Worm (Caenorhabditis elegans) whole organism, late embryonic: ENCODE measurements around the gene F31F6.1.

ENCODE experiments used
- C38D4.7 ChIP-seq: fragments of 200-800 bp; sonication (Bioruptor generic); optimal IDR thresholded peaks from 2 replicates; lab custom pipeline; 2018; ENCODE audit warnings: mild to moderate bottlenecking, missing genetic modification characterization, moderate library complexity, missing compliant biosample characterization
- K09A11.1 ChIP-seq: sonication (generic microtip); optimal IDR thresholded peaks from 2 replicates; lab custom pipeline; 2017; ENCODE audit warnings: antibody characterized with exemption, mild to moderate bottlenecking, missing genetic modification characterization, missing compliant biosample characterization; ENCODE audit not compliant: insufficient read depth
- T23F11.4 ChIP-seq: fragments of 200-800 bp; sonication (Bioruptor generic); optimal IDR thresholded peaks from 2 replicates; lab custom pipeline; 2018; ENCODE audit warnings: mild to moderate bottlenecking, missing genetic modification characterization, missing compliant biosample characterization
- ceh-18 ChIP-seq: sonication (generic microtip); optimal IDR thresholded peaks from 2 replicates; lab custom pipeline; 2016; ENCODE audit warnings: missing genetic modification characterization, missing compliant biosample characterization
- ceh-19 ChIP-seq: fragments of 200-800 bp; sonication (Bioruptor generic); optimal IDR thresholded peaks from 2 replicates; lab custom pipeline; 2018; ENCODE audit warnings: mild to moderate bottlenecking, missing genetic modification characterization, missing compliant biosample characterization
- ceh-2 ChIP-seq: sonication (generic microtip); optimal IDR thresholded peaks from 2 replicates; lab custom pipeline; 2016; ENCODE audit warnings: missing genotype, missing genetic modification characterization, missing compliant biosample characterization
- ceh-22 ChIP-seq: sonication (generic microtip); optimal IDR thresholded peaks from 2 replicates; lab custom pipeline; 2017; ENCODE audit warnings: missing biosample characterization, missing genetic modification characterization
- ceh-34 ChIP-seq: sonication (generic microtip); optimal IDR thresholded peaks from 2 replicates; lab custom pipeline; 2016; ENCODE audit warnings: mild to moderate bottlenecking, missing genetic modification characterization, missing compliant biosample characterization
- ceh-6 ChIP-seq: fragments of 200-800 bp; sonication (Bioruptor generic); optimal IDR thresholded peaks from 2 replicates; lab custom pipeline; 2018; ENCODE audit warnings: mild to moderate bottlenecking, missing genetic modification characterization, missing compliant biosample characterization
- ceh-9 ChIP-seq: sonication (generic microtip); optimal IDR thresholded peaks from 2 replicates; lab custom pipeline; 2016; ENCODE audit warnings: mild to moderate bottlenecking, missing genetic modification characterization, inconsistent platforms, missing compliant biosample characterization
- fax-1 ChIP-seq: sonication (generic microtip); optimal IDR thresholded peaks from 2 replicates; lab custom pipeline; 2016; ENCODE audit warnings: missing genotype, missing genetic modification characterization, missing compliant biosample characterization
- fkh-10 ChIP-seq: fragments of 150-350 bp; optimal IDR thresholded peaks from 2 replicates; lab custom pipeline; 2014; ENCODE audit warnings: missing biosample characterization, missing genetic modification reagents, missing genetic modification characterization
- hlh-15 ChIP-seq: sonication (generic microtip); optimal IDR thresholded peaks from 2 replicates; lab custom pipeline; 2016; ENCODE audit warnings: missing genetic modification characterization, missing compliant biosample characterization
- hlh-30 ChIP-seq: sonication (generic microtip); optimal IDR thresholded peaks from 2 replicates; lab custom pipeline; 2017; ENCODE audit warnings: antibody characterized with exemption, missing genetic modification characterization, missing compliant biosample characterization; ENCODE audit not compliant: insufficient read depth
- hlh-8 ChIP-seq: sonication (generic microtip); optimal IDR thresholded peaks from 2 replicates; lab custom pipeline; 2016; ENCODE audit warnings: missing genotype, missing genetic modification characterization, missing compliant biosample characterization
- lim-6 ChIP-seq: sonication (generic microtip); optimal IDR thresholded peaks from 2 replicates; lab custom pipeline; 2016; ENCODE audit warnings: missing genetic modification characterization, missing compliant biosample characterization
- mec-3 ChIP-seq: sonication (generic microtip); optimal IDR thresholded peaks from 2 replicates; lab custom pipeline; 2016; ENCODE audit warnings: borderline replicate concordance, missing genetic modification characterization, missing compliant biosample characterization
- nfya-1 ChIP-seq: sonication (generic microtip); optimal IDR thresholded peaks from 2 replicates; lab custom pipeline; 2017; ENCODE audit warnings: missing genetic modification characterization, mild to moderate bottlenecking, missing compliant biosample characterization, antibody characterized with exemption, moderate library complexity
- odd-2 ChIP-seq: sonication (generic microtip); optimal IDR thresholded peaks from 2 replicates; lab custom pipeline; 2017; ENCODE audit warnings: antibody characterized with exemption, mild to moderate bottlenecking, missing genetic modification characterization, missing compliant biosample characterization
- pag-3 ChIP-seq: sonication (generic microtip); optimal IDR thresholded peaks from 2 replicates; lab custom pipeline; 2016; ENCODE audit warnings: missing compliant biosample characterization, missing genetic modification characterization, borderline replicate concordance
- pat-9 ChIP-seq: fragments of 200-800 bp; sonication (Bioruptor generic); optimal IDR thresholded peaks from 2 replicates; lab custom pipeline; 2018; ENCODE audit warnings: mild to moderate bottlenecking, missing genetic modification characterization, moderate library complexity, missing compliant biosample characterization
- pax-1 ChIP-seq: fragments of 150-350 bp; optimal IDR thresholded peaks from 2 replicates; lab custom pipeline; 2014; ENCODE audit warnings: missing biosample characterization, missing genetic modification characterization
- pha-2 ChIP-seq: sonication (generic microtip); optimal IDR thresholded peaks from 2 replicates; lab custom pipeline; 2017; ENCODE audit warnings: mild to moderate bottlenecking, missing genetic modification characterization, missing compliant biosample characterization
- pha-4 ChIP-seq: fragments of 150-350 bp; optimal IDR thresholded peaks from 2 replicates; lab custom pipeline; 2018; ENCODE audit warnings: missing biosample characterization, missing genetic modification reagents, missing genetic modification characterization
- pqm-1 ChIP-seq: sonication (generic microtip); optimal IDR thresholded peaks from 2 replicates; lab custom pipeline; 2016; ENCODE audit warnings: missing genetic modification characterization, missing compliant biosample characterization
- pros-1 ChIP-seq: fragments of 150-350 bp; optimal IDR thresholded peaks from 2 replicates; lab custom pipeline; 2014; ENCODE audit warnings: missing biosample characterization, missing genetic modification reagents, missing genetic modification characterization
- ref-2 ChIP-seq: sonication (generic microtip); optimal IDR thresholded peaks from 2 replicates; lab custom pipeline; 2016; ENCODE audit warnings: missing genetic modification characterization, missing compliant biosample characterization
- sox-4 ChIP-seq: sonication (generic microtip); optimal IDR thresholded peaks from 2 replicates; lab custom pipeline; 2017; ENCODE audit warnings: mild to moderate bottlenecking, missing genetic modification characterization, inconsistent platforms, missing compliant biosample characterization
- tbx-2 ChIP-seq: sonication (generic microtip); optimal IDR thresholded peaks from 2 replicates; lab custom pipeline; 2016; ENCODE audit warnings: missing genetic modification characterization, missing compliant biosample characterization
- ttx-3 ChIP-seq: sonication (generic microtip); optimal IDR thresholded peaks from 2 replicates; lab custom pipeline; 2016; ENCODE audit warnings: missing genetic modification reagents, missing genetic modification characterization, missing compliant biosample characterization
- unc-42 ChIP-seq: sonication (generic microtip); optimal IDR thresholded peaks from 2 replicates; lab custom pipeline; 2016; ENCODE audit warnings: missing genotype, missing genetic modification characterization, missing compliant biosample characterization
- unc-55 ChIP-seq: sonication (generic microtip); optimal IDR thresholded peaks from 2 replicates; lab custom pipeline; 2017; ENCODE audit warnings: missing biosample characterization, missing genetic modification reagents, missing genetic modification characterization
- unc-86 ChIP-seq: sonication (generic microtip); optimal IDR thresholded peaks from 2 replicates; lab custom pipeline; 2016; ENCODE audit warnings: missing genetic modification characterization, missing compliant biosample characterization
- zip-5 ChIP-seq: sonication (generic microtip); optimal IDR thresholded peaks from 2 replicates; lab custom pipeline; 2016; ENCODE audit warnings: missing genetic modification characterization, missing compliant biosample characterization

Gene F31F6.1

DNA sequence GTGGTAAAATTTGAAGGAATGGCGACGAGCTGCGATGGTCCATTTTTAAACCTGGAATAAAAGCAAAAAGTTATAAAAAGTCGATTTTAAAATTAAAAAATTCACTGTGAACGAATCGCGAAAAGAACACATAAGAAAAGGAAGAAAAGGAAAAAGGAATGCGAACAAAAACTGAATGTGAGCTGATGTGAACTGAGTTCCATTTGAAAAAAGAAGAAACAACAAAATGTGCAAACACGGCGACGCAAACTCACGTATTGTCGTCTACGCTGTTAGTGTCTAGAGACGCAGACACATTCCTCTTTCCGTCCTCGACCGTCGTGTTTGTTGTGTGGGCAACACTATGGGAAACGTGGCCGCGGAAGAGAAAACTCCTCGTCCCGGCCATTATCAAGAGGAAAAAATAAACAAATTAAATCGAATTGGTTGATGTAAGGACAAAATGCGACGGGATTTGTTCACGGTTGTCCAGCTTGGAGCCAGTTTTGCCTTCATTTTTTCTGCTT, 14.3 kb downstream of the F31F6.1 start, which contains the start of the genes C27C12.1 and C27C12.4 (continued):
- TF ChIP-seq T23F11.4 (no peak), ceh-34 (tag; lab: Kevin White, UChicago) (peak; percentile 44), fax-1 (tag; lab: Kevin White, UChicago) (peak; percentile 38), ceh-18 (tag; lab: Kevin White, UChicago) (peak; percentile 50), K09A11.1 (no peak), pag-3 (tag; lab: Kevin White, UChicago) (no peak)
- TF ChIP-seq, all 69 proteins: peak for 29

DNA sequence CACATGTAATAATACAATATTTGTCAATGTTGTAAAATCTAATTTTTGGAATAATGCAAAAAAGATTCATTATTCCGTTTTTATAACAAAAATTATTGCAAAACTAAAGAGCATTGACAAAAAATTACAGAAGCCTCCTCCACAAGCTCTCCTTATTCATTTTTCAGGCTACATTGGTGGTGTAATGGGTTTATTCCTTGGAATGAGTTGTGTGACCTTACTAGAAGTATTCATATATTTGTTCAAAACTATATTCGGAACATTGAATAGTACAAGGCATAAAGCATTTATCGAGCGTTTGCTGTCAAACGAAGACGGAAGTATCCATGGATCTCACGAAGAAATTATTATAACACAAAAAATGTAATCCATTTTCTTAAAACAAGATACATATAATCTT, 16.2 kb downstream of the F31F6.1 start:
- no peak for TF ChIP-seq ceh-18 (tag; lab: Kevin White, UChicago)
- no peak for TF ChIP-seq pax-1
- TF ChIP-seq tbx-2 (tag; lab: Kevin White, UChicago), result no peak
- no peak for TF ChIP-seq ttx-3 (tag; lab: Kevin White, UChicago)
- no peak for TF ChIP-seq unc-42
- TF ChIP-seq ceh-34 (tag; lab: Kevin White, UChicago), result no peak
- no peak for TF ChIP-seq unc-55
- TF ChIP-seq mec-3 (tag; lab: Kevin White, UChicago), result no peak
- no peak for TF ChIP-seq pqm-1 (tag; lab: Kevin White, UChicago)
- no peak for TF ChIP-seq fkh-10 (GFP tag; lab: Kevin White, UChicago)
- TF ChIP-seq zip-5, result no peak
- no peak for TF ChIP-seq hlh-15
- no peak for TF ChIP-seq ceh-22 (tag; lab: Kevin White, UChicago)
- no peak for TF ChIP-seq hlh-8 (tag; lab: Kevin White, UChicago)
- TF ChIP-seq odd-2 (tag; lab: Kevin White, UChicago), result no peak

ce11 chrX:14849054-14849453, 19.0 kb downstream of the F31F6.1 start, which contains the start of gene acd-3:
acd-3 (plus strand) TSS chrX:14849275.
- TF ChIP-seq pat-9 (tag; lab: Kevin White, UChicago), result no peak

ce11 chrX:14845637-14846036, 22.5 kb downstream of the F31F6.1 start, which contains the start of gene egrh-1:
egrh-1 (plus strand) TSS chrX:14845937.
- TF ChIP-seq ceh-6 (no peak), unc-55 (no peak), unc-86 (no peak), nfya-1 (no peak), pha-2 (no peak), pax-1 (no peak), K09A11.1 (no peak), pha-4 (tag; lab: Kevin White, UChicago) (no peak), fax-1 (tag; lab: Kevin White, UChicago) (no peak), lim-6 (tag; lab: Kevin White, UChicago) (no peak), ceh-2 (no peak), hlh-30 (tag; lab: Kevin White, UChicago) (no peak), sox-4 (tag; lab: Kevin White, UChicago) (no peak), mec-3 (tag; lab: Kevin White, UChicago) (no peak), ref-2 (tag; lab: Kevin White, UChicago) (no peak), T23F11.4 (no peak), pros-1 (tag; lab: Kevin White, UChicago) (no peak), pag-3 (tag; lab: Kevin White, UChicago) (no peak)

ce11 chrX:14844481-14844880, 23.6 kb downstream of the F31F6.1 start:
- no peak for TF ChIP-seq ceh-19 (GFP tag; lab: Kevin White, UChicago)
- TF ChIP-seq C38D4.7, result no peak
- TF ChIP-seq unc-86, result no peak
- TF ChIP-seq ceh-9 (tag; lab: Kevin White, UChicago), result no peak
- no peak for TF ChIP-seq hlh-30 (tag; lab: Kevin White, UChicago)
